Worm (Caenorhabditis elegans) whole organism, L1 larva: ENCODE results near the gene H03G16.5.

Experiments used
- alr-1 ChIP-seq: fragments of 200-800 bp; sonication (Bioruptor generic); optimal IDR thresholded peaks from 2 replicates; lab custom pipeline; 2018; ENCODE audit warnings: borderline replicate concordance, mild to moderate bottlenecking, missing genetic modification characterization, missing compliant biosample characterization
- aly-2 ChIP-seq: fragments of 150-350 bp; optimal IDR thresholded peaks from 2 replicates; lab custom pipeline; 2014; ENCODE audit warnings: missing biosample characterization, missing genetic modification characterization
- ama-1 ChIP-seq: fragments of 150-350 bp; optimal IDR thresholded peaks from 2 replicates; lab custom pipeline; 2014
- egl-13 ChIP-seq: sonication (generic microtip); optimal IDR thresholded peaks from 2 replicates; lab custom pipeline; 2016; ENCODE audit warnings: missing genotype, missing genetic modification reagents, missing genetic modification characterization, missing compliant biosample characterization
- egl-27 ChIP-seq, 2 experiments: fragments of 150-350 bp in 1 of 2; sonication (generic microtip); optimal IDR thresholded peaks; 3 replicates each; lab custom pipeline; 2017 to 2018; ENCODE audit warnings: missing biosample characterization in 2 of 2, missing genetic modification characterization in 2 of 2, missing genetic modification reagents in 2 of 2
- elt-2 ChIP-seq: sonication (generic microtip); optimal IDR thresholded peaks from 2 replicates; lab custom pipeline; 2016; ENCODE audit warnings: missing genetic modification characterization, mild to moderate bottlenecking, inconsistent platforms, missing compliant biosample characterization, missing genetic modification reagents
- fkh-10 ChIP-seq: sonication (generic microtip); optimal IDR thresholded peaks from 2 replicates; lab custom pipeline; 2017; ENCODE audit warnings: missing biosample characterization, missing genetic modification reagents, missing genetic modification characterization
- jun-1 ChIP-seq: fragments of 150-350 bp; optimal IDR thresholded peaks from 2 replicates; lab custom pipeline; 2014; ENCODE audit warnings: missing biosample characterization, missing genetic modification reagents, missing genetic modification characterization
- sox-4 ChIP-seq: sonication (generic microtip); optimal IDR thresholded peaks from 2 replicates; lab custom pipeline; 2016; ENCODE audit warnings: missing genetic modification characterization, missing compliant biosample characterization
- xbp-1 ChIP-seq: sonication (generic microtip); optimal IDR thresholded peaks from 2 replicates; lab custom pipeline; 2016; ENCODE audit warnings: missing genetic modification characterization, missing compliant biosample characterization
- zag-1 ChIP-seq: fragments of 150-350 bp; optimal IDR thresholded peaks from 2 replicates; lab custom pipeline; 2014; ENCODE audit warnings: missing biosample characterization, missing genetic modification characterization
- ztf-4 ChIP-seq: fragments of 150-350 bp; optimal IDR thresholded peaks from 2 replicates; lab custom pipeline; 2014; ENCODE audit warnings: missing biosample characterization, missing genetic modification characterization

DNA sequence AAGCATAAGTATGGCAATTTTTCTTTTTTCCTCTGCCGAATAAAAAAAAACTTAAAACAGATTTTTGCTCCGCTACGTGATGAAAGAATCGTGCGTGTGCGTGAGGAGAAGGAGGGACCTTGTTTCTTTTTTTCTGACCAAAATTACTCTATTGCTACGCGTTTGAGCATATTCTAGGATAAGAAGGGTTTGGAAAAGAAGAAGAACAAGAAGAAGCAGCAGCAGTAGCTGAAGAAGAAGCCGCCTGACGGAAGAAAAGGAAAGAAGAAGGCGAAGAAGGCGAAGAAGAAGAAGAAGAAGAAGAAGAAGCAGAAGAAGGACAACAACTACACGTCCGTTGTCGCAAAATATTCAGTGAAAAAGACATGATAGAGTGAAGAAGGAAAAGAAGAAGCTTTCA is 40.5 kb downstream of the H03G16.5 start:
- TF ChIP-seq jun-1 (tag; lab: Kevin White, UChicago) (no peak), ama-1 (lab: Kevin White, UChicago) (no peak), fkh-10 (peak; percentile 54), ztf-4 (tag; lab: Kevin White, UChicago) (no peak), zag-1 (tag; lab: Kevin White, UChicago) (no peak), egl-27 (tag; optimal IDR thresholded peaks at IDR 0.05; lab: Kevin White, UChicago) (no peak), egl-13 (tag; lab: Kevin White, UChicago) (no peak), elt-2 (no peak), sox-4 (tag; lab: Kevin White, UChicago) (no peak), alr-1 (no peak), aly-2 (tag; lab: Kevin White, UChicago) (no peak), xbp-1 (tag; lab: Kevin White, UChicago) (no peak)
